Worm (Caenorhabditis elegans): Measurements from ENCODE around the gene H11E01.2.

- TF ChIP-seq unc-62 (GFP tag; optimal IDR thresholded peaks at IDR 0.05) = no peak
- no peak for TF ChIP-seq mes-4 (tag; optimal IDR thresholded peaks at IDR 0.05)
Observed at ce11 chrX:1603027-1603426, 17.8 kb upstream of the H11E01.2 start.

All from whole organism, young adult.